Worm (Caenorhabditis elegans) whole organism, early embryonic: ENCODE results near the gene F55C10.4.
"Not testable (repeated sequence)": the region's sequence is repeated elsewhere in the genome, so short reads cannot be mapped to it uniquely, and the experiment has no call there.

ENCODE experiments used
- B0310.2 ChIP-seq: sonication (generic microtip); optimal IDR thresholded peaks from 2 replicates; lab custom pipeline; 2016; ENCODE audit warnings: mild to moderate bottlenecking, missing genetic modification characterization, missing compliant biosample characterization
- F13C5.2 ChIP-seq: sonication (generic microtip); optimal IDR thresholded peaks from 2 replicates; lab custom pipeline; 2017; ENCODE audit warnings: mild to moderate bottlenecking, missing genetic modification characterization, inconsistent platforms, missing compliant biosample characterization
- aly-1 ChIP-seq: sonication (generic microtip); optimal IDR thresholded peaks from 2 replicates; lab custom pipeline; 2016; ENCODE audit warnings: missing genetic modification characterization, missing compliant biosample characterization
- ama-1 ChIP-seq: fragments of 150-350 bp; optimal IDR thresholded peaks from 2 replicates; lab custom pipeline; 2014
- ceh-13 ChIP-seq: fragments of 200-800 bp; sonication (Bioruptor generic); optimal IDR thresholded peaks from 2 replicates; lab custom pipeline; 2018; ENCODE audit warnings: mild to moderate bottlenecking, missing genetic modification characterization, missing compliant biosample characterization
- ceh-36 ChIP-seq: sonication (generic microtip); optimal IDR thresholded peaks from 2 replicates; lab custom pipeline; 2016; ENCODE audit warnings: missing genetic modification characterization, inconsistent platforms, missing compliant biosample characterization
- ets-7 ChIP-seq: sonication (generic microtip); optimal IDR thresholded peaks from 2 replicates; lab custom pipeline; 2016; ENCODE audit warnings: missing genotype, missing genetic modification characterization, missing compliant biosample characterization
- flt-1 ChIP-seq: fragments of 200-800 bp; sonication (Bioruptor generic); IDR thresholded peaks from 2 replicates; pipeline ENCODE4 v1.3.6; 2022; ENCODE audit warnings: missing genetic modification characterization, missing compliant biosample characterization
- hmbx-1 ChIP-seq: sonication (generic microtip); optimal IDR thresholded peaks from 2 replicates; lab custom pipeline; 2016; ENCODE audit warnings: mild to moderate bottlenecking, missing genetic modification characterization, missing compliant biosample characterization
- hmg-4 ChIP-seq: fragments of 200-800 bp; sonication (Bioruptor generic); optimal IDR thresholded peaks from 2 replicates; lab custom pipeline; 2018; ENCODE audit warnings: mild to moderate bottlenecking, missing genetic modification characterization, missing compliant biosample characterization
- hnd-1 ChIP-seq: sonication (generic microtip); optimal IDR thresholded peaks from 2 replicates; lab custom pipeline; 2016; ENCODE audit warnings: missing genetic modification characterization, missing compliant biosample characterization
- pes-1 ChIP-seq: fragments of 200-800 bp; sonication (Bioruptor generic); IDR thresholded peaks from 2 replicates; pipeline ENCODE4 v1.3.6; 2022; ENCODE audit warnings: missing genetic modification reagents, missing genetic modification characterization, missing compliant biosample characterization
- scrt-1 ChIP-seq: fragments of 200-800 bp; sonication (Bioruptor generic); IDR thresholded peaks from 2 replicates; pipeline ENCODE4 v1.3.6; 2022; ENCODE audit warnings: missing genetic modification characterization, missing compliant biosample characterization
- sea-1 ChIP-seq: fragments of 200-800 bp; sonication (Bioruptor generic); conservative IDR thresholded peaks from 2 replicates; pipeline ENCODE4 v1.3.6; 2022; ENCODE audit warnings: missing genetic modification characterization, missing compliant biosample characterization
- tbx-11 ChIP-seq: fragments of 200-800 bp; sonication (Bioruptor generic); IDR thresholded peaks from 2 replicates; pipeline ENCODE4 v1.3.6; 2022; ENCODE audit warnings: missing genetic modification characterization, missing compliant biosample characterization
- tbx-37 ChIP-seq: fragments of 200-800 bp; sonication (Bioruptor generic); conservative IDR thresholded peaks from 2 replicates; pipeline ENCODE4 v1.3.6; 2022; ENCODE audit warnings: missing genetic modification reagents, missing genetic modification characterization, missing compliant biosample characterization
- tra-4 ChIP-seq: sonication (generic microtip); optimal IDR thresholded peaks from 2 replicates; lab custom pipeline; 2017; ENCODE audit warnings: missing genetic modification characterization, missing compliant biosample characterization

Gene F55C10.4

DNA sequence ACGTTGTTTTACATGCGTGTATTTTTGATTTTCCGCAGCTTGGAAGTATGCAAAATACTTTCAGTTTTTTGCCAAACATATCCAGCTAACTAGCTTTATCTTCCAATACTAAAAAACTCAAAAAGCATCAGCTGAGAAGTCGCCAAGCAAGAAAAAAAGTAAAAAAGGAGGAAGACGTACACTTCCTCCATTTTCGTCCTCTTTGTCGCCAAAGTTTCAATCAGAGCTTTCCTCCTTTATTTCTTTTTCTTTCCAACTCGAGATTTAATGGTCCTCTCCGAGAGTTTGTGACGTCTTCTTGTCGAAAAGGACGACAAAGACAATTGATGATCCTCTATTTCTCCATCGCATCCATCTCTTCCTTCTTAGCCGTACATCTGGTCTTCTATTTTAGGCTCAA, 6.0 kb upstream of the F55C10.4 start:
- no peak for TF ChIP-seq hmg-4 (GFP tag; lab: Kevin White, UChicago)
- no peak for TF ChIP-seq F13C5.2 (tag; lab: Kevin White, UChicago)
- TF ChIP-seq ceh-36 (tag; lab: Kevin White, UChicago): no peak
- TF ChIP-seq hmbx-1 (tag; lab: Kevin White, UChicago): no peak
- TF ChIP-seq tbx-37 (GFP tag; lab: Robert Waterston, UW): no peak
- no peak for TF ChIP-seq flt-1 (GFP tag; lab: Robert Waterston, UW)
- TF ChIP-seq pes-1 (GFP tag; lab: Robert Waterston, UW): no peak
- TF ChIP-seq ama-1 (lab: Kevin White, UChicago): no peak
- no peak for TF ChIP-seq B0310.2
- no peak for TF ChIP-seq hnd-1 (tag; lab: Kevin White, UChicago)
- no peak for TF ChIP-seq scrt-1 (GFP tag; lab: Robert Waterston, UW)
- TF ChIP-seq aly-1 (tag; lab: Kevin White, UChicago): no peak
- TF ChIP-seq ets-7: no peak

DNA sequence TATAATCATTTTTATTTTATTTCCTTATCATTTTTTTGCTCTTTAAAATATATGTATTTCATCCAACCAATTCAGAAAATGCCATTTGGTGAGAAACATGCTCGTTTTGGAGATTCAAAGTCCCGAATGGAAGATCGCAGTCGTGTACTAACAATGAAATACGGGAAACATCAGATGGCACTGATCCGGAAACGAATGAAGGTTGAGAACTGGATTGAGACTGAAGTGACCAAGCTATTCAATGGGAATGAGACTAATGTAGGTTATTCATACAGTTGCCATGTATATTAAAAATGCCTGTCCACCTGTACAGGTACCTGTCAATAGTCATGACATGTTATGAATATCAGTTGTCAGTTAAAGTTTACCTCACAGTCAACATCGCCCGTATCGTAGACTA, 3.5 kb upstream of the F55C10.4 start, which contains the start of gene F55C10.5:
Gene F55C10.5 (plus strand): TSS at position 74 of the 400 bp plus-strand sequence.
- TF ChIP-seq hmbx-1 (tag; lab: Kevin White, UChicago) (no peak), ama-1 (lab: Kevin White, UChicago) (no peak), sea-1 (GFP tag; lab: Robert Waterston, UW) (no peak), F13C5.2 (tag; lab: Kevin White, UChicago) (no peak), aly-1 (tag; lab: Kevin White, UChicago) (no peak), pes-1 (GFP tag; lab: Robert Waterston, UW) (no peak), tbx-11 (no peak), B0310.2 (no peak), ceh-36 (tag; lab: Kevin White, UChicago) (no peak), hnd-1 (tag; lab: Kevin White, UChicago) (no peak), ets-7 (no peak), tra-4 (tag; lab: Kevin White, UChicago) (no peak), ceh-13 (GFP tag; lab: Kevin White, UChicago) (no peak), tbx-37 (GFP tag; lab: Robert Waterston, UW) (no peak)

DNA sequence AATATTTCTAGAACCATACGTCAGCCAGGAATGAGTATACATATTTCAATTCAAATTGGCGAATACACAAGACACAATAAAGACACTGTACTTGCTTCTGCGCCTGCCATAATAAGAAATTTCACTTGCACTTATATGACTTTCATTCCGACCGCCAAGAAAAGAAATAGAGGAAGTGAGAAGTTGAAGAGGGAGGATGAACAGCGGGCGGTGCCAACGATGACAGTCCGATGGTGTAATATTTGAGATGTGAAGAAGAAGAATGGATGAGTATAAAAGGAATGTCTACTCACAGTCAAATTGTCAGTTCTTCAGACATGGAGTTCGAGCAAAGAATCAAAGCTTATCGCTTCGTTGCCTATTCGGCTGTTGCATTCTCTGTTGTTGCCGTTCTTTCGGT, 1.5 kb upstream of the F55C10.4 start, which contains the start of gene col-154:
Gene col-154 (plus strand): TSS at position 301 of the 400 bp plus-strand sequence.
- TF ChIP-seq tra-4 (tag; lab: Kevin White, UChicago) (no peak), hnd-1 (tag; lab: Kevin White, UChicago) (no peak), ets-7 (no peak), F13C5.2 (tag; lab: Kevin White, UChicago) (no peak), tbx-11 (no peak), scrt-1 (GFP tag; lab: Robert Waterston, UW) (no peak), B0310.2 (no peak), pes-1 (GFP tag; lab: Robert Waterston, UW) (no peak), hmg-4 (GFP tag; lab: Kevin White, UChicago) (no peak), flt-1 (GFP tag; lab: Robert Waterston, UW) (no peak), sea-1 (GFP tag; lab: Robert Waterston, UW) (no peak), aly-1 (tag; lab: Kevin White, UChicago) (no peak), ceh-36 (tag; lab: Kevin White, UChicago) (no peak), tbx-37 (GFP tag; lab: Robert Waterston, UW) (no peak)

DNA sequence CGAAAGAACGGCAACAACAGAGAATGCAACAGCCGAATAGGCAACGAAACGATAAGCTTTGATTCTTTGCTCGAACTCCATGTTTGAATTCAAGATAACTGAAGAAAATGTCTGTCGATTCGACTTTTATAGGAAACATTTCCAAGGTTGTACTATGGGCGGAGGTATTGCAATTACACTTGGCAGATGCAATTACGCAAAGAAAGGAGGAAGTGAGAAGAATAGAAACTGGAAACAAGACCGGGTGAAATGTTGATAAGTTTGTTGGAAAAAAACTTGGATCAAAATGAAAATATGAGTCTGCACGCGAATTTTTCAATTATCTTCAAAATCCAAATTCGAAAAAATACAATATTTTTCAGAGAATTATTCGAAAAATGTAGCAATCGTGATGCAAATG, 3.2 kb downstream of the F55C10.4 start, which contains the start of gene col-155:
Gene col-155 (minus strand): TSS at position 101 of the 400 bp plus-strand sequence.
- TF ChIP-seq hnd-1 (tag; lab: Kevin White, UChicago) (no peak), ceh-13 (GFP tag; lab: Kevin White, UChicago) (no peak), sea-1 (GFP tag; lab: Robert Waterston, UW) (no peak), B0310.2 (no peak), ama-1 (lab: Kevin White, UChicago) (no peak), tra-4 (tag; lab: Kevin White, UChicago) (no peak), F13C5.2 (tag; lab: Kevin White, UChicago) (no peak), pes-1 (GFP tag; lab: Robert Waterston, UW) (no peak), tbx-37 (GFP tag; lab: Robert Waterston, UW) (no peak), tbx-11 (no peak), scrt-1 (GFP tag; lab: Robert Waterston, UW) (no peak), hmg-4 (GFP tag; lab: Kevin White, UChicago) (no peak), aly-1 (tag; lab: Kevin White, UChicago) (no peak), hmbx-1 (tag; lab: Kevin White, UChicago) (no peak), ceh-36 (tag; lab: Kevin White, UChicago) (no peak), ets-7 (no peak), flt-1 (GFP tag; lab: Robert Waterston, UW) (no peak)

DNA sequence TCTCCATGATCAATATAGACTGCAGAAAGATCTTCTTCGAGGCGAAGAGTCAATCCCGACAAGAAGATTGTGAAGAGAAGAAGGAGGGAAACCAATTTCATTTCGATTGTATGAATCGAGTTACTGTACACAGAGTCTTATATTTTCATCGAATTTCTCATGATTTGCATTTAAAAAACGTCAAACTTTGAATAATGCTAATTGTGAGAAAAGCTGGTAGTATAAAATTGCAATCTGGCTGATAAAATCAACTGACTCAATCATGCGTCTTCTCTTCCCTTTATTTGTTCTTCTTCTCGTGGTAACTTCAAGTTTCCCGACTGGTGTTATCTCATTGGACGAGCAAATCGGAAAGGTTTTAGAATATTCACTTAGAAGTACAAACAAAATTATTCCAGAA, 3.9 kb downstream of the F55C10.4 start, which contains the start of the genes K03B8.11 and K03B8.14:
Gene K03B8.11 (minus strand): TSS at position 101 of the 400 bp plus-strand sequence.
Gene K03B8.14 (plus strand): TSS at position 110 of the 400 bp plus-strand sequence.
- TF ChIP-seq ama-1 (lab: Kevin White, UChicago): no peak
- no peak for TF ChIP-seq sea-1 (GFP tag; lab: Robert Waterston, UW)
- TF ChIP-seq ceh-13 (GFP tag; lab: Kevin White, UChicago): no peak
- no peak for TF ChIP-seq hmbx-1 (tag; lab: Kevin White, UChicago)

DNA sequence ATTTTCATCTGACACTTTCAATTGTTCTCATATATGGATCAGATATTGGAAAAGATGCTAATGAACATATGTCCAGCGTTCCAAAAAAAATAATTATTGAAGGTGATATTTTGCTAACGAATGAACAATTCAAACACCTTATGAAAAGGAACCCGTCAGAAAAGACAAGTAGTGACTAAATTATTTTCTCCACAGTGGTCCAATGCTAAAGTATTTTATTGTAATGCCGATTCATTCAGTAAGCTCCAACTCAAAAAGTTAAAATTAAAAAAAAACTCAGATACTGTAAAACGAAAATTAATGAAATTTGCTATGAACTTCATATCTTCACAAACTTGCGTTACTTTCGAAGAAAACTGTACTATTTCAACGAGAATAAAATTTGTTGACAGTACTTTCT, 5.5 kb downstream of the F55C10.4 start, which contains the start of gene nas-16:
Gene nas-16 (plus strand): TSS at position 301 of the 400 bp plus-strand sequence.
- no peak for TF ChIP-seq F13C5.2 (tag; lab: Kevin White, UChicago)
- TF ChIP-seq tbx-11: no peak
- no peak for TF ChIP-seq sea-1 (GFP tag; lab: Robert Waterston, UW)
- TF ChIP-seq aly-1 (tag; lab: Kevin White, UChicago): no peak
- no peak for TF ChIP-seq ceh-13 (GFP tag; lab: Kevin White, UChicago)
- no peak for TF ChIP-seq hmbx-1 (tag; lab: Kevin White, UChicago)
- TF ChIP-seq hmg-4 (GFP tag; lab: Kevin White, UChicago): no peak
- TF ChIP-seq B0310.2: no peak
- TF ChIP-seq pes-1 (GFP tag; lab: Robert Waterston, UW): no peak
- TF ChIP-seq ama-1 (lab: Kevin White, UChicago): no peak

DNA sequence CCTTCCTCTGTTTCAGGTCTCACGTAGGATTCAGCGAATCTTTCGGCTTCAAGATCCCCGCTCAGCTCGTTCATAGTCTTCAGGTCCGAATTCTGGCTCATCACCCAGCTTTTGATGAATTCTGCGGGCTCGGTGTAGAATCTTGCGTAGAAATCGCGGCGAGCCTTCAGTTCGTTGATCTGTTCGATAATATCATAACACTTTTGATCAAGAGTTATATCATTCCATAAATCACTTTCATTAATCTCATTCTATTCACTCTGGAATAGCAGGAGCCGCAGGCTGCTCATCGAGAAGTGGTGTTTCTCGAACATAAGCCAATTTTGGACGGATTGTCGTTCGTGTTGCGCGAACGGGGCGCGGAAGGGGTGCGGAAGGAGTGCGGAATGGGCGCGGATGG, 8.5 kb downstream of the F55C10.4 start, which contains the start of gene K03B8.4:
Gene K03B8.4 (minus strand): TSS at position 101 of the 400 bp plus-strand sequence.
- not testable (repeated sequence) for TF ChIP-seq tbx-37 (GFP tag; lab: Robert Waterston, UW); ama-1 (lab: Kevin White, UChicago); tra-4 (tag; lab: Kevin White, UChicago)
